Worm (Caenorhabditis elegans) whole organism, late embryonic: ENCODE measurements around the gene anmt-3.

Experiments
- F13H6.1 ChIP-seq: sonication (generic microtip); optimal IDR thresholded peaks from 2 replicates; lab custom pipeline; 2016; ENCODE audit warnings: missing genetic modification characterization, missing compliant biosample characterization
- K02D7.2 ChIP-seq: sonication (generic microtip); optimal IDR thresholded peaks from 2 replicates; lab custom pipeline; 2017; ENCODE audit warnings: mild to moderate bottlenecking, missing genetic modification characterization, missing compliant biosample characterization
- K09A11.1 ChIP-seq: sonication (generic microtip); optimal IDR thresholded peaks from 2 replicates; lab custom pipeline; 2017; ENCODE audit warnings: antibody characterized with exemption, mild to moderate bottlenecking, missing genetic modification characterization, missing compliant biosample characterization; ENCODE audit not compliant: insufficient read depth
- T23F11.4 ChIP-seq: fragments of 200-800 bp; sonication (Bioruptor generic); optimal IDR thresholded peaks from 2 replicates; lab custom pipeline; 2018; ENCODE audit warnings: mild to moderate bottlenecking, missing genetic modification characterization, missing compliant biosample characterization
- ama-1 ChIP-seq: fragments of 150-350 bp; optimal IDR thresholded peaks from 2 replicates; lab custom pipeline; 2014
- ceh-14 ChIP-seq: sonication (generic microtip); optimal IDR thresholded peaks from 2 replicates; lab custom pipeline; 2016; ENCODE audit warnings: missing genotype, missing genetic modification characterization, missing compliant biosample characterization
- ceh-2 ChIP-seq: sonication (generic microtip); optimal IDR thresholded peaks from 2 replicates; lab custom pipeline; 2016; ENCODE audit warnings: missing genotype, missing genetic modification characterization, missing compliant biosample characterization
- ceh-24 ChIP-seq: sonication (generic microtip); optimal IDR thresholded peaks from 2 replicates; lab custom pipeline; 2016; ENCODE audit warnings: mild to moderate bottlenecking, missing genetic modification characterization, missing compliant biosample characterization
- ceh-31 ChIP-seq: sonication (generic microtip); optimal IDR thresholded peaks from 2 replicates; lab custom pipeline; 2016; ENCODE audit warnings: missing genetic modification characterization, missing compliant biosample characterization
- ceh-45 ChIP-seq: fragments of 200-800 bp; sonication (Bioruptor generic); IDR thresholded peaks from 2 replicates; pipeline ENCODE4 v1.3.6; 2022; ENCODE audit warnings: missing genetic modification reagents, missing genetic modification characterization, missing compliant biosample characterization
- ceh-48 ChIP-seq: sonication (generic microtip); optimal IDR thresholded peaks from 2 replicates; lab custom pipeline; 2016; ENCODE audit warnings: missing genetic modification characterization, inconsistent platforms, missing compliant biosample characterization
- ceh-6 ChIP-seq: fragments of 200-800 bp; sonication (Bioruptor generic); optimal IDR thresholded peaks from 2 replicates; lab custom pipeline; 2018; ENCODE audit warnings: mild to moderate bottlenecking, missing genetic modification characterization, missing compliant biosample characterization
- che-1 ChIP-seq: sonication (generic microtip); optimal IDR thresholded peaks from 2 replicates; lab custom pipeline; 2016; ENCODE audit warnings: mild to moderate bottlenecking, missing genetic modification characterization, missing compliant biosample characterization
- elt-2 ChIP-seq: sonication (generic microtip); optimal IDR thresholded peaks from 2 replicates; lab custom pipeline; 2016; ENCODE audit warnings: missing genetic modification reagents, missing genetic modification characterization, missing compliant biosample characterization
- eyg-1 ChIP-seq: sonication (generic microtip); optimal IDR thresholded peaks from 2 replicates; lab custom pipeline; 2016; ENCODE audit warnings: missing genotype, missing genetic modification characterization, missing compliant biosample characterization
- fax-1 ChIP-seq: sonication (generic microtip); optimal IDR thresholded peaks from 2 replicates; lab custom pipeline; 2016; ENCODE audit warnings: missing genotype, missing genetic modification characterization, missing compliant biosample characterization
- hlh-13 ChIP-seq: fragments of 200-800 bp; sonication (Bioruptor generic); optimal IDR thresholded peaks from 2 replicates; lab custom pipeline; 2018; ENCODE audit warnings: mild to moderate bottlenecking, missing genetic modification characterization, missing compliant biosample characterization
- hlh-30 ChIP-seq: sonication (generic microtip); optimal IDR thresholded peaks from 2 replicates; lab custom pipeline; 2017; ENCODE audit warnings: antibody characterized with exemption, missing genetic modification characterization, missing compliant biosample characterization; ENCODE audit not compliant: insufficient read depth
- hlh-6 ChIP-seq: sonication (generic microtip); optimal IDR thresholded peaks from 2 replicates; lab custom pipeline; 2016; ENCODE audit warnings: missing genotype, missing genetic modification characterization, missing compliant biosample characterization
- hlh-8 ChIP-seq: sonication (generic microtip); optimal IDR thresholded peaks from 2 replicates; lab custom pipeline; 2016; ENCODE audit warnings: missing genotype, missing genetic modification characterization, missing compliant biosample characterization
- lim-6 ChIP-seq: sonication (generic microtip); optimal IDR thresholded peaks from 2 replicates; lab custom pipeline; 2016; ENCODE audit warnings: missing genetic modification characterization, missing compliant biosample characterization
- lin-11 ChIP-seq: fragments of 200-800 bp; sonication (Bioruptor generic); optimal IDR thresholded peaks from 2 replicates; lab custom pipeline; 2018; ENCODE audit warnings: mild to moderate bottlenecking, missing genetic modification characterization, missing compliant biosample characterization
- mec-3 ChIP-seq: sonication (generic microtip); optimal IDR thresholded peaks from 2 replicates; lab custom pipeline; 2016; ENCODE audit warnings: borderline replicate concordance, missing genetic modification characterization, missing compliant biosample characterization
- nfya-1 ChIP-seq: sonication (generic microtip); optimal IDR thresholded peaks from 2 replicates; lab custom pipeline; 2017; ENCODE audit warnings: missing genetic modification characterization, mild to moderate bottlenecking, missing compliant biosample characterization, antibody characterized with exemption, moderate library complexity
- nhr-11 ChIP-seq: fragments of 150-350 bp; optimal IDR thresholded peaks from 2 replicates; lab custom pipeline; 2014; ENCODE audit warnings: missing biosample characterization, missing genetic modification characterization
- nhr-232 ChIP-seq: sonication (generic microtip); optimal IDR thresholded peaks from 2 replicates; lab custom pipeline; 2016; ENCODE audit warnings: missing genetic modification characterization, missing compliant biosample characterization
- pag-3 ChIP-seq: sonication (generic microtip); optimal IDR thresholded peaks from 2 replicates; lab custom pipeline; 2016; ENCODE audit warnings: missing compliant biosample characterization, missing genetic modification characterization, borderline replicate concordance
- pat-9 ChIP-seq: fragments of 200-800 bp; sonication (Bioruptor generic); optimal IDR thresholded peaks from 2 replicates; lab custom pipeline; 2018; ENCODE audit warnings: mild to moderate bottlenecking, missing genetic modification characterization, moderate library complexity, missing compliant biosample characterization
- pax-1 ChIP-seq: fragments of 150-350 bp; optimal IDR thresholded peaks from 2 replicates; lab custom pipeline; 2014; ENCODE audit warnings: missing biosample characterization, missing genetic modification characterization
- pha-2 ChIP-seq: sonication (generic microtip); optimal IDR thresholded peaks from 2 replicates; lab custom pipeline; 2017; ENCODE audit warnings: mild to moderate bottlenecking, missing genetic modification characterization, missing compliant biosample characterization
- pha-4 ChIP-seq: fragments of 150-350 bp; optimal IDR thresholded peaks from 2 replicates; lab custom pipeline; 2018; ENCODE audit warnings: missing biosample characterization, missing genetic modification reagents, missing genetic modification characterization
- pros-1 ChIP-seq: fragments of 150-350 bp; optimal IDR thresholded peaks from 2 replicates; lab custom pipeline; 2014; ENCODE audit warnings: missing biosample characterization, missing genetic modification reagents, missing genetic modification characterization
- ref-2 ChIP-seq: sonication (generic microtip); optimal IDR thresholded peaks from 2 replicates; lab custom pipeline; 2016; ENCODE audit warnings: missing genetic modification characterization, missing compliant biosample characterization
- sdc-2 ChIP-seq: sonication (generic microtip); optimal IDR thresholded peaks from 2 replicates; lab custom pipeline; 2016; ENCODE audit warnings: missing genotype, missing genetic modification characterization, missing compliant biosample characterization
- sox-2 ChIP-seq: fragments of 200-800 bp; sonication (Bioruptor generic); IDR thresholded peaks from 2 replicates; pipeline ENCODE4 v1.3.6; 2022; ENCODE audit warnings: missing genetic modification reagents, missing genetic modification characterization, missing compliant biosample characterization
- tbx-2 ChIP-seq: sonication (generic microtip); optimal IDR thresholded peaks from 2 replicates; lab custom pipeline; 2016; ENCODE audit warnings: missing genetic modification characterization, missing compliant biosample characterization
- tbx-7 ChIP-seq: sonication (generic microtip); optimal IDR thresholded peaks from 2 replicates; lab custom pipeline; 2016; ENCODE audit warnings: missing genotype, missing genetic modification characterization, missing compliant biosample characterization
- unc-3 ChIP-seq, 2 experiments: fragments of 200-800 bp in 1 of 2; sonication (Bioruptor generic) in 1 of 2; sonication (generic microtip) in 1 of 2; conservative IDR thresholded peaks in 1 of 2; optimal IDR thresholded peaks in 1 of 2; 2 replicates each; pipeline versions ENCODE4 v1.3.6 to Lab custom; 2016 to 2022; ENCODE audit warnings: missing compliant biosample characterization in 2 of 2, missing genetic modification characterization in 2 of 2, missing genetic modification reagents in 1 of 2
- unc-42 ChIP-seq: sonication (generic microtip); optimal IDR thresholded peaks from 2 replicates; lab custom pipeline; 2016; ENCODE audit warnings: missing genotype, missing genetic modification characterization, missing compliant biosample characterization
- ztf-16 ChIP-seq: sonication (generic microtip); optimal IDR thresholded peaks from 2 replicates; lab custom pipeline; 2017; ENCODE audit warnings: missing genetic modification characterization, missing compliant biosample characterization

anmt-3 gene

ce11 chrV:9965891-9966290 lies 7.8 kb upstream of the anmt-3 start:
- peak; percentile 4 for TF ChIP-seq unc-42 (tag; lab: Kevin White, UChicago)
- no peak for TF ChIP-seq mec-3 (tag; lab: Kevin White, UChicago)

ce11 chrV:9964152-9964785 lies 6.1 kb upstream of the anmt-3 start:
- TF ChIP-seq ceh-31, result peak; percentile 28
- TF ChIP-seq pros-1 (tag; lab: Kevin White, UChicago), result no peak
- TF ChIP-seq ceh-14 (tag; lab: Kevin White, UChicago), result peak; percentile 26
- peak; percentile 21 for TF ChIP-seq unc-42 (tag; lab: Kevin White, UChicago)
- no peak for TF ChIP-seq fax-1 (tag; lab: Kevin White, UChicago)
- TF ChIP-seq ref-2, result peak; percentile 16
- no peak for TF ChIP-seq sox-2 (GFP tag; lab: Robert Waterston, UW)
- peak; percentile 48 for TF ChIP-seq hlh-6 (tag; lab: Kevin White, UChicago)
- no peak for TF ChIP-seq ceh-2 (tag; lab: Kevin White, UChicago)
- TF ChIP-seq ceh-24 (tag; lab: Kevin White, UChicago), result no peak

ce11 chrV:9962916-9963315 lies 4.8 kb upstream of the anmt-3 start:
- TF ChIP-seq ama-1 (no peak), pha-2 (tag; lab: Kevin White, UChicago) (no peak), che-1 (tag; lab: Kevin White, UChicago) (no peak), ceh-45 (GFP tag; lab: Robert Waterston, UW) (no peak), unc-3 (GFP tag; conservative IDR thresholded peaks at IDR 0.05; lab: Robert Waterston, UW) (no peak), unc-3 (tag; optimal IDR thresholded peaks at IDR 0.05; lab: Kevin White, UChicago) (no peak), eyg-1 (tag; lab: Kevin White, UChicago) (no peak), nhr-11 (no peak), T23F11.4 (GFP tag; lab: Kevin White, UChicago) (no peak), tbx-7 (tag; lab: Kevin White, UChicago) (no peak), pat-9 (tag; lab: Kevin White, UChicago) (no peak), hlh-13 (GFP tag; lab: Kevin White, UChicago) (no peak), hlh-30 (tag; lab: Kevin White, UChicago) (no peak), unc-42 (tag; lab: Kevin White, UChicago) (no peak), ceh-14 (tag; lab: Kevin White, UChicago) (no peak), ceh-6 (no peak), pax-1 (tag; lab: Kevin White, UChicago) (no peak), K02D7.2 (no peak), K09A11.1 (tag; lab: Kevin White, UChicago) (no peak), sdc-2 (no peak), lim-6 (tag; lab: Kevin White, UChicago) (no peak)

DNA sequence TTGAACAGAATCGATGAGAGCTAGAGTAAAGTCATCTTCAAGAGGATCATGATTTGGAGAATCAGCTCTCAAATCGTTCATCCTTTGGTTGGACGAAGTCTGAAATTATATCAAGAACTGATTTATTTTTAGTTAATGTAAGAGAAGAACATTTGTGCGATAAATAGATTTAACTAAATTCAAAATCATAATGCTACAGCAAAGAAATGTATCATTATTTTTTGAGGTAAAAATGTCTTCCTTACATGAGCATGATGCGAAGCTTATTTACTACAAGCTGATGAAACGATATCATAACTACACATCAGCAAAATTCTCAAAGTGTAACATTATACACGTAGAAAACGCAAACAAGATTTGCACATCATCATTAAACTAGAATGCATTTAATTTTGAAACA lies 4.3 kb upstream of the anmt-3 start, which contains the start of gene madf-4:
TSS of gene madf-4 (minus strand) at position 101 of the 400 bp plus-strand sequence.
- TF ChIP-seq ceh-48 (tag; lab: Kevin White, UChicago) (no peak), lim-6 (tag; lab: Kevin White, UChicago) (no peak), T23F11.4 (GFP tag; lab: Kevin White, UChicago) (no peak), ceh-14 (tag; lab: Kevin White, UChicago) (no peak), pax-1 (tag; lab: Kevin White, UChicago) (no peak)
- TF ChIP-seq, all 69 proteins: peak for 0

ce11 chrV:9960376-9960775 lies 2.2 kb upstream of the anmt-3 start, which contains the start of gene T07C12.10:
T07C12.10 (minus strand) TSS chrV:9960476.
- TF ChIP-seq lin-11 (tag; lab: Kevin White, UChicago) (no peak), F13H6.1 (tag; lab: Kevin White, UChicago) (no peak), ztf-16 (no peak), tbx-2 (tag; lab: Kevin White, UChicago) (no peak), nfya-1 (tag; lab: Kevin White, UChicago) (no peak), sox-2 (GFP tag; lab: Robert Waterston, UW) (no peak), ceh-31 (no peak), hlh-8 (tag; lab: Kevin White, UChicago) (no peak), pha-4 (tag; lab: Kevin White, UChicago) (no peak), elt-2 (tag; lab: Kevin White, UChicago) (no peak), nhr-232 (tag; lab: Kevin White, UChicago) (no peak), pag-3 (no peak)
